Fruit fly (Drosophila melanogaster) whole organism, embryonic: ENCODE data around the gene CG14153.
A peak's percentile ranks its signal among the peaks of the same experiment; 100 is the strongest.

Experiments
- Ada2b ChIP-seq: fragments of 200-800 bp; sonication (Bioruptor generic); IDR thresholded peaks from 2 replicates; pipeline ENCODE4 v1.3.6; 2022; ENCODE audit warnings: missing biosample characterization, missing genetic modification characterization
- Antp ChIP-seq: fragments of 200-800 bp; sonication (Bioruptor generic); optimal IDR thresholded peaks from 3 replicates; lab custom pipeline; 2016; ENCODE audit warnings: missing biosample characterization, missing genetic modification characterization
- Blimp-1 ChIP-seq: fragments of 200-800 bp; sonication (Bioruptor generic); optimal IDR thresholded peaks from 3 replicates; lab custom pipeline; 2018; ENCODE audit warnings: missing biosample characterization, missing genetic modification characterization, mild to moderate bottlenecking, moderate library complexity, missing genetic modification reagents
- CG10267 ChIP-seq: fragments of 200-800 bp; sonication (Bioruptor generic); optimal IDR thresholded peaks from 2 replicates; lab custom pipeline; 2018; ENCODE audit warnings: missing biosample characterization, mild to moderate bottlenecking, missing genetic modification characterization, moderate library complexity
- CG10274 ChIP-seq: fragments of 200-800 bp; sonication (Bioruptor generic); optimal IDR thresholded peaks from 3 replicates; lab custom pipeline; 2017; ENCODE audit warnings: missing biosample characterization, mild to moderate bottlenecking, missing genetic modification characterization
- CG11723 ChIP-seq: fragments of 200-800 bp; sonication (Bioruptor generic); optimal IDR thresholded peaks from 2 replicates; lab custom pipeline; 2017; ENCODE audit warnings: missing biosample characterization, mild to moderate bottlenecking, missing genetic modification characterization
- CG12104 ChIP-seq: fragments of 200-800 bp; sonication (Bioruptor generic); optimal IDR thresholded peaks from 3 replicates; lab custom pipeline; 2016; ENCODE audit warnings: missing biosample characterization, missing genetic modification characterization
- CG13894 ChIP-seq: fragments of 200-800 bp; sonication (Bioruptor generic); optimal IDR thresholded peaks from 3 replicates; lab custom pipeline; 2018; ENCODE audit warnings: missing biosample characterization, mild to moderate bottlenecking, missing genetic modification characterization, moderate library complexity
- CG15011 ChIP-seq: fragments of 200-800 bp; sonication (Bioruptor generic); optimal IDR thresholded peaks from 3 replicates; lab custom pipeline; 2018; ENCODE audit warnings: missing biosample characterization, mild to moderate bottlenecking, missing genetic modification characterization
- CG15696 ChIP-seq: fragments of 200-800 bp; sonication (Bioruptor generic); optimal IDR thresholded peaks from 2 replicates; lab custom pipeline; 2019; ENCODE audit warnings: missing biosample characterization, mild to moderate bottlenecking, missing genetic modification characterization, moderate library complexity
- CG1647 ChIP-seq: fragments of 200-800 bp; sonication (Bioruptor generic); optimal IDR thresholded peaks from 3 replicates; lab custom pipeline; 2016; ENCODE audit warnings: missing biosample characterization, missing genetic modification characterization
- CG2120 ChIP-seq: fragments of 200-800 bp; sonication (Bioruptor generic); optimal IDR thresholded peaks from 3 replicates; lab custom pipeline; 2016; ENCODE audit warnings: missing biosample characterization, missing genetic modification characterization
- CG3065 ChIP-seq: fragments of 200-800 bp; sonication (Bioruptor generic); optimal IDR thresholded peaks from 2 replicates; lab custom pipeline; 2016; ENCODE audit warnings: missing biosample characterization, missing genetic modification characterization
- CG3838 ChIP-seq: fragments of 200-800 bp; sonication (Bioruptor generic); optimal IDR thresholded peaks from 3 replicates; lab custom pipeline; 2016; ENCODE audit warnings: missing biosample characterization, missing genetic modification characterization
- CG3847 ChIP-seq: fragments of 200-800 bp; sonication (Bioruptor generic); IDR thresholded peaks from 2 replicates; pipeline ENCODE4 v1.3.6; 2022; ENCODE audit warnings: missing biosample characterization, missing genetic modification characterization
- CG5245 ChIP-seq: fragments of 200-800 bp; sonication (Bioruptor generic); optimal IDR thresholded peaks from 3 replicates; lab custom pipeline; 2016; ENCODE audit warnings: missing biosample characterization, missing genetic modification characterization
- CG6272 ChIP-seq: fragments of 200-800 bp; sonication (Bioruptor generic); IDR thresholded peaks from 2 replicates; pipeline ENCODE4 v1.3.6; 2022; ENCODE audit warnings: missing biosample characterization, missing genetic modification characterization
- CG7556 ChIP-seq: fragments of 200-800 bp; sonication (Bioruptor generic); optimal IDR thresholded peaks from 2 replicates; lab custom pipeline; 2017; ENCODE audit warnings: missing biosample characterization, mild to moderate bottlenecking, missing genetic modification characterization
- CG7839 ChIP-seq: fragments of 200-800 bp; sonication (Bioruptor generic); optimal IDR thresholded peaks from 3 replicates; lab custom pipeline; 2018; ENCODE audit warnings: missing biosample characterization, mild to moderate bottlenecking, missing genetic modification characterization, moderate library complexity
- CG9437 ChIP-seq: fragments of 200-800 bp; sonication (Bioruptor generic); optimal IDR thresholded peaks from 2 replicates; lab custom pipeline; 2018; ENCODE audit warnings: missing biosample characterization, mild to moderate bottlenecking, missing genetic modification characterization
- D19B ChIP-seq: fragments of 200-800 bp; sonication (Bioruptor generic); optimal IDR thresholded peaks from 2 replicates; lab custom pipeline; 2017; ENCODE audit warnings: missing biosample characterization, mild to moderate bottlenecking, missing genetic modification characterization
- Dad ChIP-seq: fragments of 200-800 bp; sonication (Bioruptor generic); optimal IDR thresholded peaks from 3 replicates; lab custom pipeline; 2016; ENCODE audit warnings: missing biosample characterization, missing genetic modification characterization
- Dip3 ChIP-seq: fragments of 200-800 bp; sonication (Bioruptor generic); optimal IDR thresholded peaks from 3 replicates; lab custom pipeline; 2016; ENCODE audit warnings: missing biosample characterization, missing genetic modification characterization
- Elba2 ChIP-seq: fragments of 200-800 bp; sonication (Bioruptor generic); optimal IDR thresholded peaks from 3 replicates; lab custom pipeline; 2016; ENCODE audit warnings: missing biosample characterization, missing genetic modification characterization
- Gug ChIP-seq: fragments of 200-800 bp; sonication (Bioruptor generic); IDR thresholded peaks from 4 replicates; pipeline ENCODE4 v1.3.6; 2022; ENCODE audit warnings: missing biosample characterization, missing genetic modification characterization
- HLH4C ChIP-seq: fragments of 200-800 bp; sonication (Bioruptor generic); IDR thresholded peaks from 3 replicates; pipeline ENCODE4 v1.3.6; 2022; ENCODE audit warnings: missing biosample characterization, missing genetic modification characterization; ENCODE audit not compliant: partially characterized antibody
- HmgD ChIP-seq: fragments of 200-800 bp; sonication (Bioruptor generic); optimal IDR thresholded peaks from 3 replicates; lab custom pipeline; 2016; ENCODE audit warnings: missing biosample characterization, missing genetic modification characterization
- HmgZ ChIP-seq: fragments of 200-800 bp; sonication (Bioruptor generic); optimal IDR thresholded peaks from 2 replicates; lab custom pipeline; 2018; ENCODE audit warnings: missing biosample characterization, mild to moderate bottlenecking, missing genetic modification characterization
- Mad ChIP-seq: fragments of 200-800 bp; sonication (Bioruptor generic); optimal IDR thresholded peaks from 2 replicates; lab custom pipeline; 2016; ENCODE audit warnings: missing biosample characterization, missing genetic modification characterization
- Max ChIP-seq: fragments of 200-800 bp; sonication (Bioruptor generic); optimal IDR thresholded peaks from 2 replicates; lab custom pipeline; 2016; ENCODE audit warnings: missing biosample characterization, mild to moderate bottlenecking, missing genetic modification characterization
- NfI ChIP-seq: fragments of 200-800 bp; sonication (Bioruptor generic); optimal IDR thresholded peaks from 3 replicates; lab custom pipeline; 2018; ENCODE audit warnings: missing biosample characterization, mild to moderate bottlenecking, missing genetic modification characterization, moderate library complexity
- Trl ChIP-seq, 3 experiments: fragments of >200 bp in 2 of 3; fragments of 200-800 bp in 1 of 3; sonication (Bioruptor generic) in 1 of 3; optimal IDR thresholded peaks; 2 replicates in 1 of 3; 3 replicates in 2 of 3; lab custom pipeline; 2016 to 2017; ENCODE audit warnings: missing biosample characterization in 1 of 3, missing genetic modification characterization in 1 of 3
- ac ChIP-seq: fragments of 200-800 bp; sonication (Bioruptor generic); optimal IDR thresholded peaks from 3 replicates; lab custom pipeline; 2017; ENCODE audit warnings: missing biosample characterization, mild to moderate bottlenecking, missing genetic modification characterization
- cg ChIP-seq: fragments of 200-800 bp; sonication (Bioruptor generic); optimal IDR thresholded peaks from 3 replicates; lab custom pipeline; 2019; ENCODE audit warnings: missing biosample characterization, mild to moderate bottlenecking, missing genetic modification characterization, moderate library complexity
- chm ChIP-seq: fragments of 200-800 bp; sonication (Bioruptor generic); IDR thresholded peaks from 2 replicates; pipeline ENCODE4 v1.3.6; 2022; ENCODE audit warnings: missing biosample characterization, missing genetic modification characterization
- crp ChIP-seq, 2 experiments: fragments of 200-800 bp; sonication (Bioruptor generic); optimal IDR thresholded peaks; 2 replicates in 1 of 2; 3 replicates in 1 of 2; lab custom pipeline; 2017; ENCODE audit warnings: missing biosample characterization in 2 of 2, missing genetic modification characterization in 2 of 2, mild to moderate bottlenecking in 1 of 2, moderate library complexity in 1 of 2
- dan ChIP-seq: fragments of 200-800 bp; sonication (Bioruptor generic); IDR thresholded peaks from 2 replicates; pipeline ENCODE4 v1.3.6; 2022; ENCODE audit warnings: missing biosample characterization, missing genetic modification characterization
- en ChIP-seq: fragments of 200-800 bp; sonication (Bioruptor generic); optimal IDR thresholded peaks from 2 replicates; lab custom pipeline; 2016; ENCODE audit warnings: missing biosample characterization, missing genetic modification characterization
- gcm ChIP-seq: fragments of 200-800 bp; sonication (Bioruptor generic); optimal IDR thresholded peaks from 2 replicates; lab custom pipeline; 2019; ENCODE audit warnings: missing biosample characterization, mild to moderate bottlenecking, missing genetic modification characterization, moderate library complexity
- gem ChIP-seq: fragments of 200-800 bp; sonication (Bioruptor generic); optimal IDR thresholded peaks from 2 replicates; lab custom pipeline; 2019; ENCODE audit warnings: missing biosample characterization, mild to moderate bottlenecking, missing genetic modification characterization, moderate library complexity
- ham ChIP-seq: fragments of 200-800 bp; sonication (Bioruptor generic); IDR thresholded peaks from 2 replicates; pipeline ENCODE4 v1.3.6; 2022; ENCODE audit warnings: missing biosample characterization, missing genetic modification characterization
- jigr1 ChIP-seq: fragments of 200-800 bp; sonication (Bioruptor generic); IDR thresholded peaks from 3 replicates; pipeline ENCODE4 v1.3.6; 2022; ENCODE audit warnings: missing biosample characterization, missing genetic modification characterization
- klu ChIP-seq: fragments of 200-800 bp; sonication (Bioruptor generic); IDR thresholded peaks from 2 replicates; pipeline ENCODE4 v1.3.6; 2022; ENCODE audit warnings: missing biosample characterization, missing genetic modification characterization
- kni ChIP-seq: fragments of 200-800 bp; sonication (Bioruptor generic); optimal IDR thresholded peaks from 3 replicates; lab custom pipeline; 2017; ENCODE audit warnings: mild to moderate bottlenecking, missing biosample characterization, missing genetic modification reagents, missing genetic modification characterization
- lmd ChIP-seq: fragments of 200-800 bp; sonication (Bioruptor generic); IDR thresholded peaks from 2 replicates; pipeline ENCODE4 v1.3.6; 2022; ENCODE audit warnings: missing biosample characterization, missing genetic modification characterization
- maf-S ChIP-seq: fragments of 200-800 bp; sonication (Bioruptor generic); optimal IDR thresholded peaks from 2 replicates; lab custom pipeline; 2016; ENCODE audit warnings: missing biosample characterization, missing genetic modification characterization
- nmo ChIP-seq: fragments of 200-800 bp; sonication (Bioruptor generic); optimal IDR thresholded peaks from 2 replicates; lab custom pipeline; 2018; ENCODE audit warnings: missing biosample characterization, mild to moderate bottlenecking, missing genetic modification characterization, moderate library complexity
- oc ChIP-seq: fragments of 200-800 bp; sonication (Bioruptor generic); optimal IDR thresholded peaks from 2 replicates; lab custom pipeline; 2018; ENCODE audit warnings: missing biosample characterization, mild to moderate bottlenecking, missing genetic modification characterization, moderate library complexity
- pho ChIP-seq: fragments of 200-800 bp; sonication (Bioruptor generic); optimal IDR thresholded peaks from 2 replicates; lab custom pipeline; 2016; ENCODE audit warnings: missing biosample characterization, missing genetic modification characterization
- ssp ChIP-seq: fragments of 200-800 bp; sonication (Bioruptor generic); IDR thresholded peaks from 2 replicates; pipeline ENCODE4 v1.3.6; 2022; ENCODE audit warnings: missing biosample characterization, missing genetic modification characterization
- stc ChIP-seq: fragments of 200-800 bp; sonication (Bioruptor generic); IDR thresholded peaks from 2 replicates; pipeline ENCODE4 v1.3.6; 2022; ENCODE audit warnings: missing biosample characterization, missing genetic modification characterization
- sug ChIP-seq: fragments of 200-800 bp; optimal IDR thresholded peaks from 2 replicates; lab custom pipeline; 2019; ENCODE audit warnings: missing biosample characterization, mild to moderate bottlenecking, missing genetic modification characterization, moderate library complexity

CG14153 gene

dm6 chr3L:10681814-10682213, 38.5 kb downstream of the CG14153 start (continued):
- TF ChIP-seq CG13894 (tag; lab: Kevin White, UChicago) (no peak), klu (GFP tag; lab: Robert Waterston, UW) (no peak), en (GFP tag; lab: Kevin White, UChicago) (no peak), maf-S (GFP tag; lab: Kevin White, UChicago) (no peak), CG15011 (GFP tag; lab: Kevin White, UChicago) (no peak), CG10267 (tag; lab: Kevin White, UChicago) (no peak), nmo (no peak), CG12104 (GFP tag; lab: Kevin White, UChicago) (no peak), Max (GFP tag; lab: Kevin White, UChicago) (no peak), stc (no peak), CG5245 (GFP tag; lab: Kevin White, UChicago) (no peak), CG3065 (GFP tag; lab: Kevin White, UChicago) (no peak), NfI (GFP tag; lab: Kevin White, UChicago) (no peak), Antp (GFP tag; lab: Kevin White, UChicago) (no peak), sug (tag; lab: Kevin White, UChicago) (no peak), Dip3 (no peak), jigr1 (GFP tag; lab: Robert Waterston, UW) (no peak), CG2120 (GFP tag; lab: Kevin White, UChicago) (no peak), Blimp-1 (GFP tag; lab: Kevin White, UChicago) (no peak), gcm (GFP tag; lab: Kevin White, UChicago) (no peak), CG3838 (GFP tag; lab: Kevin White, UChicago) (no peak), CG7556 (GFP tag; lab: Kevin White, UChicago) (no peak), HmgZ (peak; percentile 38), Mad (GFP tag; lab: Kevin White, UChicago) (no peak), CG1647 (GFP tag; lab: Kevin White, UChicago) (no peak), Ada2b (GFP tag; lab: Robert Waterston, UW) (0 out of 2 replicates have a peak, but pooled peaks have one; percentile 30), CG9437 (no peak), cg (peak; percentile 20), D19B (GFP tag; lab: Kevin White, UChicago) (no peak), CG11723 (no peak), CG6272 (GFP tag; lab: Robert Waterston, UW) (no peak), Dad (GFP tag; lab: Kevin White, UChicago) (no peak), chm (GFP tag; lab: Robert Waterston, UW) (peak; percentile 69; the same call in 1 of the 2 replicates), lmd (GFP tag; lab: Robert Waterston, UW) (no peak), Trl (optimal IDR thresholded peaks at IDR 0.05; lab: Kevin White, UChicago) (peak; percentile 94 to 97), Trl (GFP tag; optimal IDR thresholded peaks at IDR 0.05; lab: Kevin White, UChicago) (peak; percentile 61), HLH4C (GFP tag; lab: Robert Waterston, UW) (no peak), dan (no peak), ac (GFP tag; lab: Kevin White, UChicago) (no peak), oc (tag; lab: Kevin White, UChicago) (no peak), HmgD (no peak), ham (no peak), Elba2 (GFP tag; lab: Kevin White, UChicago) (no peak), pho (GFP tag; lab: Kevin White, UChicago) (no peak), CG7839 (tag; lab: Kevin White, UChicago) (no peak), ssp (GFP tag; lab: Robert Waterston, UW) (no peak), CG3847 (GFP tag; lab: Robert Waterston, UW) (no peak), crp (GFP tag; optimal IDR thresholded peaks at IDR 0.05; lab: Kevin White, UChicago) (no peak), gem (tag; lab: Kevin White, UChicago) (no peak), CG15696 (tag; lab: Kevin White, UChicago) (no peak), Gug (GFP tag; lab: Robert Waterston, UW) (no peak), kni (GFP tag; lab: Kevin White, UChicago) (no peak), CG10274 (GFP tag; lab: Kevin White, UChicago) (no peak)
